Worm (Caenorhabditis elegans): Measurements from ENCODE around the gene bra-2.

DNA sequence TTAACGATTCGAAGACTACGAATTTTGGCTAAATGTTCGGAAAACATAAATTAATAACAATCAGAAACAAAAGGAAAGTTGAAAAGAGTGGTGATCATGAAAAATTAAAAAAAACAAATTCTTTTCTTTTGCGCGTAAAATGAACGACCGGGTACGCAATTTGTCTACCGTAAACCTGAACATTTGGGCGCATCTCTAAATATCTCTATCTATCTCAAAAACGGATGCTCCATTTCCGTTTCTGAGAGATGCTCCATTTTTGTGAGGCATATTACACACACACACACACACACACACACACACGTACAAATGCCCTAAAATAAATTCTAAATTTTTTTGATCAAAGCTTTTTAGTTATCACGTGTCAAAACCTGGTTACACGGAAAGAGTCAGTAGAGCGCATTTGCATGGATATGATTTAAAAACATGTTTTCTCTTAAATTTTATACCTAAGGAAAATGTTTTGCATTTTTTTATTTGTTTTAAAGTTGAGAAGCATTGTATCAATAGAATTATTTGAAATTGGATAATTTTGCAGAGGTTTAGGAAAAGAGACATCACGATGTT lies 22.0 kb upstream of the bra-2 start:
- TF ChIP-seq sox-4 (tag; optimal IDR thresholded peaks at IDR 0.05) (no peak), isw-1 (GFP tag; IDR thresholded peaks at IDR 0.05) (no peak), lin-39 (tag; optimal IDR thresholded peaks at IDR 0.05) (no peak), nhr-76 (tag; optimal IDR thresholded peaks at IDR 0.05) (no peak), skn-1 (tag; optimal IDR thresholded peaks at IDR 0.05) (peak; percentile 0)

Measured in whole organism, L1 larva.